Fruit fly (Drosophila melanogaster) whole organism, adult: ENCODE measurements around the gene Nhe2.

Source experiments
- CG11617 ChIP-seq: fragments of 200-800 bp; sonication (Bioruptor generic); optimal IDR thresholded peaks from 2 replicates; lab custom pipeline; 2017; ENCODE audit warnings: mild to moderate bottlenecking, missing biosample characterization, missing genetic modification reagents, missing genetic modification characterization
- CG12768 ChIP-seq: fragments of 200-800 bp; sonication (Bioruptor generic); optimal IDR thresholded peaks from 2 replicates; lab custom pipeline; 2017; ENCODE audit warnings: missing biosample characterization, missing genetic modification characterization, mild to moderate bottlenecking, moderate library complexity, missing genetic modification reagents
- CG14711 ChIP-seq: fragments of 200-800 bp; sonication (Bioruptor generic); optimal IDR thresholded peaks from 2 replicates; lab custom pipeline; 2018; ENCODE audit warnings: missing biosample characterization, mild to moderate bottlenecking, missing genetic modification characterization, moderate library complexity
- CG1620 ChIP-seq: fragments of 200-800 bp; sonication (Bioruptor generic); optimal IDR thresholded peaks from 2 replicates; lab custom pipeline; 2016; ENCODE audit warnings: missing biosample characterization, missing genetic modification characterization
- CG33017 ChIP-seq: fragments of 200-800 bp; sonication (Bioruptor generic); optimal IDR thresholded peaks from 2 replicates; lab custom pipeline; 2018; ENCODE audit warnings: missing biosample characterization, mild to moderate bottlenecking, missing genetic modification characterization, moderate library complexity
- CG5204 ChIP-seq: fragments of 200-800 bp; sonication (Bioruptor generic); optimal IDR thresholded peaks from 2 replicates; lab custom pipeline; 2016; ENCODE audit warnings: missing biosample characterization, missing genetic modification characterization
- CG7045 ChIP-seq: fragments of 200-800 bp; sonication (Bioruptor generic); optimal IDR thresholded peaks from 2 replicates; lab custom pipeline; 2017; ENCODE audit warnings: missing biosample characterization, mild to moderate bottlenecking, missing genetic modification characterization
- CG7101 ChIP-seq: fragments of 200-800 bp; sonication (Bioruptor generic); optimal IDR thresholded peaks from 2 replicates; lab custom pipeline; 2018; ENCODE audit warnings: missing biosample characterization, mild to moderate bottlenecking, missing genetic modification characterization, moderate library complexity
- Clk ChIP-seq: fragments of 200-800 bp; sonication (Bioruptor generic); optimal IDR thresholded peaks from 2 replicates; lab custom pipeline; 2017; ENCODE audit warnings: missing biosample characterization, missing genetic modification characterization
- Crg-1 ChIP-seq: fragments of 200-800 bp; sonication (Bioruptor generic); optimal IDR thresholded peaks from 2 replicates; lab custom pipeline; 2016; ENCODE audit warnings: missing biosample characterization, missing genetic modification characterization
- Hr96 ChIP-seq: fragments of 200-800 bp; sonication (Bioruptor generic); optimal IDR thresholded peaks from 2 replicates; lab custom pipeline; 2016; ENCODE audit warnings: missing biosample characterization, missing genetic modification characterization
- Mnt ChIP-seq: fragments of 200-800 bp; sonication (Bioruptor generic); optimal IDR thresholded peaks from 2 replicates; lab custom pipeline; 2016; ENCODE audit warnings: missing biosample characterization, mild to moderate bottlenecking, missing genetic modification characterization
- bab1 ChIP-seq: fragments of 200-800 bp; sonication (Bioruptor generic); optimal IDR thresholded peaks from 3 replicates; lab custom pipeline; 2019; ENCODE audit warnings: missing biosample characterization, mild to moderate bottlenecking, missing genetic modification characterization, moderate library complexity
- cic ChIP-seq: fragments of 200-800 bp; sonication (Bioruptor generic); optimal IDR thresholded peaks from 2 replicates; lab custom pipeline; 2017; ENCODE audit warnings: missing biosample characterization, mild to moderate bottlenecking, missing genetic modification characterization, moderate library complexity
- cnc ChIP-seq, 2 experiments: fragments of >200 bp; optimal IDR thresholded peaks; 2 replicates each; lab custom pipeline; 2017
- kay ChIP-seq: fragments of 200-800 bp; sonication (Bioruptor generic); peaks from one replicate; lab custom pipeline; 2016; ENCODE audit warnings: missing biosample characterization, missing genetic modification characterization, borderline replicate concordance
- ovo ChIP-seq: fragments of 200-800 bp; sonication (Bioruptor generic); optimal IDR thresholded peaks from 2 replicates; lab custom pipeline; 2016; ENCODE audit warnings: missing biosample characterization, missing genetic modification characterization
- pad ChIP-seq: fragments of 200-800 bp; sonication (Bioruptor generic); optimal IDR thresholded peaks from 3 replicates; lab custom pipeline; 2017; ENCODE audit warnings: missing biosample characterization, missing genetic modification characterization, mild to moderate bottlenecking, moderate library complexity, missing genetic modification reagents
- tj ChIP-seq: fragments of 200-800 bp; sonication (Bioruptor generic); optimal IDR thresholded peaks from 3 replicates; lab custom pipeline; 2017; ENCODE audit warnings: missing biosample characterization, mild to moderate bottlenecking, missing genetic modification characterization, moderate library complexity
- toe ChIP-seq: fragments of 200-800 bp; sonication (Bioruptor generic); optimal IDR thresholded peaks from 2 replicates; lab custom pipeline; 2016; ENCODE audit warnings: missing biosample characterization, missing genetic modification characterization

The Nhe2 gene

DNA sequence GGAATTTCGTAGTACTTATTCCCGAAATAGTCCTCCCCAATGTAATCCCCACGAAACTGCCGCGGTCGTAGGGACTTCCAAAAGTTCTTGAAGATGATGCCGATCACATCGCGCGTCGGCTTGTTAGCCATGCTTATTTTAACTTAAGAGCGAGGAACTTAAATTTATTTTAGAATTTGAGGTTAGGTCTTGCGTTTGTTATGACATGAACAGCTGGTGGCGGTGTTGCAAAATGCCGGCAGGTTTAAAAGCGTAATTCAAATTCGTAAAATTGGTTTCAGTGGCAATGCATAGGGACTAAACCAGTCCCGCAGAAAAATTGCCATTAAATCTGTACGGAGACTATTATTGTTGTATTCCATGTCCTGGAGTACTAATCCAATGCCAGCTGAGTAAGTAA is 62.1 kb downstream of the Nhe2 start:
- TF ChIP-seq cic (GFP tag; lab: Kevin White, UChicago) (peak; percentile 56), CG5204 (no peak), pad (GFP tag; lab: Kevin White, UChicago) (peak; percentile 49), bab1 (GFP tag; lab: Kevin White, UChicago) (peak; percentile 30), CG14711 (tag; lab: Kevin White, UChicago) (peak; percentile 81), tj (GFP tag; lab: Kevin White, UChicago) (no peak), CG1620 (peak; percentile 37), CG11617 (GFP tag; lab: Kevin White, UChicago) (peak; percentile 21), toe (GFP tag; lab: Kevin White, UChicago) (no peak), CG33017 (no peak), ovo (GFP tag; lab: Kevin White, UChicago) (no peak), Clk (GFP tag; lab: Kevin White, UChicago) (no peak), Hr96 (GFP tag; lab: Kevin White, UChicago) (peak; percentile 12), Mnt (GFP tag; lab: Kevin White, UChicago) (peak; percentile 72), CG7101 (tag; lab: Kevin White, UChicago) (peak; percentile 54), CG12768 (no peak), CG7045 (GFP tag; lab: Kevin White, UChicago) (no peak), Crg-1 (GFP tag; lab: Kevin White, UChicago) (peak; percentile 27)

dm6 chr2L:21168295-21169159 is 64.2 kb downstream of the Nhe2 start, which contains the start of the genes mAcon1, CG43345 and CG43346:
TSS of gene mAcon1 (plus strand) at chr2L:21168570.
TSS of gene CG43345 (minus strand) at chr2L:21168581.
TSS of gene CG43346 (minus strand) at chr2L:21168581.
- TF ChIP-seq CG7101 (tag; lab: Kevin White, UChicago) (peak; percentile 87), cnc (optimal IDR thresholded peaks at IDR 0.05; lab: Kevin White, UChicago) (no peak), CG7045 (GFP tag; lab: Kevin White, UChicago) (peak; percentile 87), bab1 (GFP tag; lab: Kevin White, UChicago) (peak; percentile 71), CG14711 (tag; lab: Kevin White, UChicago) (peak; percentile 72), CG12768 (peak; percentile 94), ovo (GFP tag; lab: Kevin White, UChicago) (peak; percentile 85), cic (GFP tag; lab: Kevin White, UChicago) (peak; percentile 70), CG33017 (peak; percentile 86), CG11617 (GFP tag; lab: Kevin White, UChicago) (peak; percentile 88), tj (GFP tag; lab: Kevin White, UChicago) (peak; percentile 67), toe (GFP tag; lab: Kevin White, UChicago) (no peak), Clk (GFP tag; lab: Kevin White, UChicago) (peak; percentile 84), CG5204 (no peak), Crg-1 (GFP tag; lab: Kevin White, UChicago) (peak; percentile 97), kay (GFP tag; lab: Kevin White, UChicago) (no peak), Hr96 (GFP tag; lab: Kevin White, UChicago) (peak; percentile 95), CG1620 (peak; percentile 92), Mnt (GFP tag; lab: Kevin White, UChicago) (peak; percentile 91), pad (GFP tag; lab: Kevin White, UChicago) (peak; percentile 87)

DNA sequence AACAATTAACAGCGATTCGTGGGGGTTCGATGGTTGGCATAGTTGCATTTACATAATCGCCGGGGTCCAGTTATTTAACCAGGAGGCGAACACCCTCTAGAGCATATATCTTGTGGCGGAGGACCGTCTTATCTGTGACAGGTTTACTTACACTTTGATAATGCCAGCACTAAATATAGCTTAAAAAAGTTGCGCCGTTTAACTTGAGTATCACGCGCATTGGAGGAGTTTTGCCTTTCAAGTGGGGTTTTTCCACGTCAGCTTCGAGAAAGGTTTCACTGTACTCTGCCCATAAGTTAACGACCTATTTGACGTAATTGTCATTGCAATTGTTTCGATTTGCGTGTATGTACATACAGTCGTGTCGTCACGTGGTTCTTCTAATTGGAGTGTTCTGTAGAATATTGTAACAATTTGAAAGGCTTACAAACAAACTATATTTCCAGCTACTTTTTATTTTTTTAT is 64.8 kb downstream of the Nhe2 start:
- peak; percentile 43 for TF ChIP-seq CG12768
- TF ChIP-seq cnc (optimal IDR thresholded peaks at IDR 0.05; lab: Kevin White, UChicago) = no peak
- peak; percentile 12 for TF ChIP-seq cic (GFP tag; lab: Kevin White, UChicago)
- peak; percentile 2 for TF ChIP-seq CG7045 (GFP tag; lab: Kevin White, UChicago)
- no peak for TF ChIP-seq CG33017
- no peak for TF ChIP-seq ovo (GFP tag; lab: Kevin White, UChicago)

dm6 chr2L:21169863-21170262 is 65.5 kb downstream of the Nhe2 start:
- no peak for TF ChIP-seq cnc (optimal IDR thresholded peaks at IDR 0.05; lab: Kevin White, UChicago)
- TF ChIP-seq ovo (GFP tag; lab: Kevin White, UChicago) = no peak
- TF ChIP-seq tj (GFP tag; lab: Kevin White, UChicago) = no peak
- TF ChIP-seq toe (GFP tag; lab: Kevin White, UChicago) = no peak
- no peak for TF ChIP-seq Clk (GFP tag; lab: Kevin White, UChicago)
- no peak for TF ChIP-seq Mnt (GFP tag; lab: Kevin White, UChicago)
- TF ChIP-seq Crg-1 (GFP tag; lab: Kevin White, UChicago) = no peak
- no peak for TF ChIP-seq CG12768
- no peak for TF ChIP-seq CG5204

dm6 chr2L:21172922-21173321 is 68.6 kb downstream of the Nhe2 start, which contains the start of gene CG31627:
TSS of gene CG31627 (plus strand) at chr2L:21173222.
- TF ChIP-seq Clk (GFP tag; lab: Kevin White, UChicago) = no peak
- TF ChIP-seq toe (GFP tag; lab: Kevin White, UChicago) = no peak
- no peak for TF ChIP-seq cic (GFP tag; lab: Kevin White, UChicago)
- no peak for TF ChIP-seq kay (GFP tag; lab: Kevin White, UChicago)
- no peak for TF ChIP-seq CG11617 (GFP tag; lab: Kevin White, UChicago)
- TF ChIP-seq CG7045 (GFP tag; lab: Kevin White, UChicago) = no peak
- TF ChIP-seq pad (GFP tag; lab: Kevin White, UChicago) = no peak
